Worm (Caenorhabditis elegans): ENCODE data around the gene marb-1.

The marb-1 gene

DNA sequence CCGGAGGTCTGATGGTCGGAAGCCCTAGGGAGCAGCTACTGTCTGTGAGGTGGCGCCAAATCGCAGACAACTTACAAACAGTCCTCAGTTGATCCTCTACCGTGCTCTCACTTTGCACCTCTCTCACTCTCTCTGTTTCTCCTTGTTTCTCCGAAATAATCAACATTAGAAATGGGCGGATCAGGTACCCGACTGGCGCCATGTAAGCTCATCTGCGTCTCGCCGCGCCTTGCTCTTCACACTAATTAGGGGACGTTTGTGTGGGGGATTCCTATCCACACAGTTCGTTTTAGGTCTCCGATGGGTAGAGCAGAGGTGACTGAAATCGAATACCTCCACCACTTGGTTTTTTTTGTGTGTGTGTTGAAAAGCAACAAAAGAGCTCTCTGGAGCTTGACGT is 6.8 kb downstream of the marb-1 start:
- TF ChIP-seq Y105C5A.15 (GFP tag; IDR thresholded peaks at IDR 0.05): no peak
- TF ChIP-seq egl-43 (GFP tag; IDR thresholded peaks at IDR 0.05): peak; percentile 71; the same call in 1 of the 2 replicates
- TF ChIP-seq madf-9 (GFP tag; conservative IDR thresholded peaks at IDR 0.05): 0 out of 2 replicates have a peak, but pooled peaks have one; percentile 8

- no peak for TF ChIP-seq ceh-32 (tag; optimal IDR thresholded peaks at IDR 0.05; ENCODE audit: poor library complexity)
- TF ChIP-seq dmd-6 (GFP tag; IDR thresholded peaks at IDR 0.05): peak; percentile 11; the same call in 1 of the 2 replicates
- 0 out of 2 replicates have a peak, but pooled peaks have one; percentile 21 for TF ChIP-seq pha-4 (GFP tag; IDR thresholded peaks at IDR 0.05)
- TF ChIP-seq pha-4 (tag; optimal IDR thresholded peaks at IDR 0.05): no peak
- TF ChIP-seq F44E2.7 (GFP tag; IDR thresholded peaks at IDR 0.05): no peak
- no peak for TF ChIP-seq gei-8 (GFP tag; optimal IDR thresholded peaks at IDR 0.05)
- TF ChIP-seq nhr-42 (GFP tag; IDR thresholded peaks at IDR 0.05): no peak
Measured at ce11 chrIV:12200812-12201211, 8.0 kb downstream of the marb-1 start.

DNA sequence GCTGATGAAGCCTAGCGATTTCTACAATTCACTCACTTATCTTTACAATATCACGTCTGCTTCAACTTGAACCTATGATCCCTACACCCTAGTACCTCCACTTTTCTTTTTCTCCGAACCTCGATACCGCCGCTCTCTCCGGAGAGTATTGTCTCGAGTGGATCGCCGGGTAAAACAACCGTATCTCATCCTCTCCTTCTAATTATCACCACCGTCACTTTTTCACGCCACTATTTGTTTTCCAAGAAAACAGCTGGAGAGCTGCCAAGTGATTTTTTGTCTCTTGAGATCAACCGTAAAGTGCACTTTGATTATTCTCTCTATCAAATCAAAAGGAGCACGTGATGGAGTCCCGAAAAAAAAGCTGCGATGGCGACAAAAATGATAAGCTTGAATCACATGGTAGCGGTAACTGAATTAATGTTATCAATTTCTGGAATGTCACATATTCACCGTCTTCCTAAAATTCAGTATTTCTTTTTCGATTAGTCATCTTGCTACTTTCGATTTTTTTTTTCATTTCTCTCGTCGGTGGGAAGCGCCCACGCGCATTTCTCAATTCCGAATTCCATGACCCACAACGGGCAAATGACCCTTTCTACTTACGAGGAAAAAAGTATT is 9.2 kb downstream of the marb-1 start:
- TF ChIP-seq spr-3 (GFP tag; optimal IDR thresholded peaks at IDR 0.05) (no peak), lin-13 (GFP tag; optimal IDR thresholded peaks at IDR 0.05) (no peak), dve-1 (tag; optimal IDR thresholded peaks at IDR 0.05; ENCODE audit: insufficient read depth) (peak; percentile 92), F37D6.2 (tag; optimal IDR thresholded peaks at IDR 0.05) (no peak), R02D3.7 (tag; optimal IDR thresholded peaks at IDR 0.05) (no peak), arid-1 (GFP tag; conservative IDR thresholded peaks at IDR 0.05) (no peak), hlh-11 (tag; optimal IDR thresholded peaks at IDR 0.05) (peak; percentile 80), Y75B8A.6 (GFP tag; IDR thresholded peaks at IDR 0.05) (no peak), F44E2.7 (GFP tag; IDR thresholded peaks at IDR 0.05) (no peak), nhr-48 (tag; optimal IDR thresholded peaks at IDR 0.05) (peak; percentile 3), lsy-2 (tag; optimal IDR thresholded peaks at IDR 0.05) (peak in 1 of 2 experiments; percentile 3), madf-5 (GFP tag; IDR thresholded peaks at IDR 0.05) (no peak), ceh-28 (tag; optimal IDR thresholded peaks at IDR 0.05) (no peak), fos-1 (tag; optimal IDR thresholded peaks at IDR 0.05) (no peak), nhr-102 (tag; optimal IDR thresholded peaks at IDR 0.05) (no peak), Y48G9A.11 (GFP tag; IDR thresholded peaks at IDR 0.05) (no peak), pha-4 (GFP tag; IDR thresholded peaks at IDR 0.05) (0 out of 2 replicates have a peak, but pooled peaks have one; percentile 14), pha-4 (tag; optimal IDR thresholded peaks at IDR 0.05) (no peak), daf-16 (GFP tag; optimal IDR thresholded peaks at IDR 0.05) (peak in 1 of 2 experiments; percentile 1), daf-16 (tag; optimal IDR thresholded peaks at IDR 0.05) (peak; percentile 45), nhr-28 (tag; optimal IDR thresholded peaks at IDR 0.05) (peak; percentile 36), T20F7.1 (GFP tag; optimal IDR thresholded peaks at IDR 0.05) (no peak), pqm-1 (tag; optimal IDR thresholded peaks at IDR 0.05) (peak; percentile 58), skn-1 (tag; optimal IDR thresholded peaks at IDR 0.05) (no peak), nhr-77 (tag; optimal IDR thresholded peaks at IDR 0.05) (peak; percentile 19), mdl-1 (tag; optimal IDR thresholded peaks at IDR 0.05) (peak in 1 of 2 experiments; percentile 21), ceh-20 (GFP tag; IDR thresholded peaks at IDR 0.05) (no peak), mes-2 (tag; optimal IDR thresholded peaks at IDR 0.05; ENCODE audit: poor library complexity, severe bottlenecking) (peak; percentile 1), hmg-1.1 (GFP tag; IDR thresholded peaks at IDR 0.05) (no peak), aha-1 (tag) (peak; percentile 82), zfp-3 (GFP tag; conservative IDR thresholded peaks at IDR 0.05) (no peak), unc-62 (GFP tag; optimal IDR thresholded peaks at IDR 0.05 in 1 of 2) (peak; percentile 30 to 97), unc-62 (tag; optimal IDR thresholded peaks at IDR 0.05) (no peak), dmd-6 (GFP tag; IDR thresholded peaks at IDR 0.05) (peak; percentile 79), hif-1 (tag; optimal IDR thresholded peaks at IDR 0.05) (peak in 1 of 2 experiments; percentile 51), daf-19 (GFP tag; conservative IDR thresholded peaks at IDR 0.05) (no peak), mxl-2 (GFP tag; conservative IDR thresholded peaks at IDR 0.05) (0 out of 2 replicates have a peak, but pooled peaks have one; percentile 26), lin-38 (GFP tag; IDR thresholded peaks at IDR 0.05) (peak; percentile 16), tag-97 (GFP tag; IDR thresholded peaks at IDR 0.05) (no peak), hlh-30 (tag; optimal IDR thresholded peaks at IDR 0.05; ENCODE audit: insufficient read depth) (peak; percentile 72)
